Fruit fly (Drosophila melanogaster): Measurements from ENCODE around the gene spag4.

The spag4 gene

dm6 chr2L:11589064-11589463 lies 22.5 kb downstream of the spag4 start (continued):
- TF ChIP-seq Sox102F (GFP tag; optimal IDR thresholded peaks at IDR 0.05) (peak; percentile 42), ttk (GFP tag; IDR thresholded peaks at IDR 0.05) (0 out of 2 replicates have a peak, but pooled peaks have one; percentile 5), CG8359 (GFP tag; optimal IDR thresholded peaks at IDR 0.05; ENCODE audit: borderline replicate concordance) (no peak), slbo (GFP tag; IDR thresholded peaks at IDR 0.05) (0 out of 2 replicates have a peak, but pooled peaks have one; percentile 5), lab (GFP tag; optimal IDR thresholded peaks at IDR 0.05) (peak; percentile 35), CG11504 (tag; optimal IDR thresholded peaks at IDR 0.05) (peak; percentile 60), CG12236 (GFP tag; optimal IDR thresholded peaks at IDR 0.05) (no peak), gem (tag; optimal IDR thresholded peaks at IDR 0.05) (peak; percentile 53), Ptx1 (GFP tag; IDR thresholded peaks at IDR 0.05) (peak; percentile 43), CG17568 (GFP tag; optimal IDR thresholded peaks at IDR 0.05) (no peak), ATbp (GFP tag; optimal IDR thresholded peaks at IDR 0.05) (peak; percentile 14), CG18619 (GFP tag; optimal IDR thresholded peaks at IDR 0.05) (peak; percentile 9), Ssrp (tag; optimal IDR thresholded peaks at IDR 0.05) (no peak), CHES-1-like (GFP tag; optimal IDR thresholded peaks at IDR 0.05) (no peak), cato (GFP tag; optimal IDR thresholded peaks at IDR 0.05; ENCODE audit: borderline replicate concordance) (no peak), CG15696 (tag; optimal IDR thresholded peaks at IDR 0.05) (no peak)

dm6 chr2L:11586733-11587132 lies 24.8 kb downstream of the spag4 start, which contains the start of gene Mst33A:
Gene Mst33A (minus strand): TSS chr2L:11586833.
- TF ChIP-seq Ada2b (GFP tag; IDR thresholded peaks at IDR 0.05) = no peak
- TF ChIP-seq Six4 (GFP tag; optimal IDR thresholded peaks at IDR 0.05) = no peak
- no peak for TF ChIP-seq dmrt11E (tag; optimal IDR thresholded peaks at IDR 0.05)
- TF ChIP-seq CG6689 (GFP tag; IDR thresholded peaks at IDR 0.05) = no peak
- TF ChIP-seq trem (tag; optimal IDR thresholded peaks at IDR 0.05) = no peak
- no peak for TF ChIP-seq CG2678 (tag; optimal IDR thresholded peaks at IDR 0.05)
- no peak for TF ChIP-seq CG7271 (tag; optimal IDR thresholded peaks at IDR 0.05)
- TF ChIP-seq CrebB (tag; optimal IDR thresholded peaks at IDR 0.05) = no peak
- no peak for TF ChIP-seq CG5180 (GFP tag; optimal IDR thresholded peaks at IDR 0.05)
- no peak for TF ChIP-seq Stat92E (GFP tag; optimal IDR thresholded peaks at IDR 0.05)
- no peak for TF ChIP-seq kay (GFP tag; optimal IDR thresholded peaks at IDR 0.05)
- TF ChIP-seq CG6683 (GFP tag; optimal IDR thresholded peaks at IDR 0.05) = no peak
- no peak for TF ChIP-seq ken (GFP tag; IDR thresholded peaks at IDR 0.05)
- no peak for TF ChIP-seq crol (GFP tag; IDR thresholded peaks at IDR 0.05)

- TF ChIP-seq bbx (GFP tag; IDR thresholded peaks at IDR 0.05; ENCODE audit: partially characterized antibody) = 0 out of 2 replicates have a peak, but pooled peaks have one; percentile 36
- no peak for TF ChIP-seq CG14014 (GFP tag; IDR thresholded peaks at IDR 0.05)
- 0 out of 2 replicates have a peak, but pooled peaks have one; percentile 8 for TF ChIP-seq Bgb (GFP tag; IDR thresholded peaks at IDR 0.05; ENCODE audit: partially characterized antibody)
- peak; percentile 74 for TF ChIP-seq Med (GFP tag)
- TF ChIP-seq CG34422 (GFP tag; IDR thresholded peaks at IDR 0.05) = 0 out of 3 replicates have a peak, but pooled peaks have one; percentile 17
- 0 out of 2 replicates have a peak, but pooled peaks have one; percentile 23 for TF ChIP-seq Oaz (GFP tag; IDR thresholded peaks at IDR 0.05)
- peak; percentile 58; the same call in 1 of the 2 replicates for TF ChIP-seq chm (GFP tag; IDR thresholded peaks at IDR 0.05)
- TF ChIP-seq Trl (optimal IDR thresholded peaks at IDR 0.05) = peak; percentile 57 to 76
- no peak for TF ChIP-seq Trl (GFP tag; optimal IDR thresholded peaks at IDR 0.05)
- no peak for TF ChIP-seq CG8290 (GFP tag; optimal IDR thresholded peaks at IDR 0.05)
- peak in 1 of 2 experiments; percentile 5 for TF ChIP-seq CG8290 (tag; optimal IDR thresholded peaks at IDR 0.05)
- TF ChIP-seq vnd (GFP tag; IDR thresholded peaks at IDR 0.05; ENCODE audit: partially characterized antibody) = no peak
- 0 out of 3 replicates have a peak, but pooled peaks have one; percentile 13 for TF ChIP-seq CG34224 (GFP tag; IDR thresholded peaks at IDR 0.05; ENCODE audit: partially characterized antibody)
- TF ChIP-seq HLH4C (GFP tag; IDR thresholded peaks at IDR 0.05; ENCODE audit: partially characterized antibody) = 0 out of 3 replicates have a peak, but pooled peaks have one; percentile 38
- 0 out of 2 replicates have a peak, but pooled peaks have one; percentile 8 for TF ChIP-seq seq (GFP tag; IDR thresholded peaks at IDR 0.05)
- 0 out of 2 replicates have a peak, but pooled peaks have one; percentile 10 for TF ChIP-seq CG9932 (GFP tag; IDR thresholded peaks at IDR 0.05)
- peak; percentile 87 for TF ChIP-seq Ets65A (GFP tag)
- TF ChIP-seq zen2 (GFP tag; IDR thresholded peaks at IDR 0.05; ENCODE audit: partially characterized antibody) = 0 out of 3 replicates have a peak, but pooled peaks have one; percentile 5
Measured at dm6 chr2L:11581617-11582254, 29.8 kb downstream of the spag4 start, which contains the start of gene kek2. Gene kek2 (plus strand): TSS chr2L:11581937.
